Fruit fly (Drosophila melanogaster) whole organism, embryonic: ENCODE results near the gene Blm.

Experiments
- CG1024 ChIP-seq: fragments of 200-800 bp; sonication (Bioruptor generic); IDR thresholded peaks from 2 replicates; pipeline ENCODE4 v1.3.6; 2022; ENCODE audit warnings: missing biosample characterization, missing genetic modification characterization
- CG11398 ChIP-seq: fragments of 200-800 bp; sonication (Bioruptor generic); optimal IDR thresholded peaks from 2 replicates; lab custom pipeline; 2016; ENCODE audit warnings: missing biosample characterization, missing genetic modification characterization
- CG12659 ChIP-seq: fragments of 200-800 bp; sonication (Bioruptor generic); optimal IDR thresholded peaks from 3 replicates; lab custom pipeline; 2017; ENCODE audit warnings: mild to moderate bottlenecking, missing biosample characterization, missing genetic modification reagents, missing genetic modification characterization
- CG14014 ChIP-seq: fragments of 200-800 bp; sonication (Bioruptor generic); IDR thresholded peaks from 2 replicates; pipeline ENCODE4 v1.3.6; 2022; ENCODE audit warnings: missing biosample characterization, missing genetic modification characterization
- CG15269 ChIP-seq: fragments of 200-800 bp; sonication (Bioruptor generic); optimal IDR thresholded peaks from 2 replicates; lab custom pipeline; 2018; ENCODE audit warnings: missing biosample characterization, mild to moderate bottlenecking, missing genetic modification characterization, moderate library complexity
- CG1529 ChIP-seq: fragments of 200-800 bp; sonication (Bioruptor generic); optimal IDR thresholded peaks from 3 replicates; lab custom pipeline; 2018; ENCODE audit warnings: missing biosample characterization, missing genetic modification characterization
- CG15601 ChIP-seq: fragments of 200-800 bp; sonication (Bioruptor generic); optimal IDR thresholded peaks from 3 replicates; lab custom pipeline; 2019; ENCODE audit warnings: missing biosample characterization, mild to moderate bottlenecking, missing genetic modification characterization, moderate library complexity
- CG2202 ChIP-seq: fragments of 200-800 bp; sonication (Bioruptor generic); optimal IDR thresholded peaks from 2 replicates; lab custom pipeline; 2018; ENCODE audit warnings: missing biosample characterization, mild to moderate bottlenecking, missing genetic modification characterization
- CG32767 ChIP-seq: fragments of 200-800 bp; sonication (Bioruptor generic); IDR thresholded peaks from 2 replicates; pipeline ENCODE4 v1.3.6; 2022; ENCODE audit warnings: missing biosample characterization, missing genetic modification characterization
- CG3838 ChIP-seq: fragments of 200-800 bp; sonication (Bioruptor generic); optimal IDR thresholded peaks from 3 replicates; lab custom pipeline; 2016; ENCODE audit warnings: missing biosample characterization, missing genetic modification characterization
- CG7357 ChIP-seq: fragments of 200-800 bp; sonication (Bioruptor generic); IDR thresholded peaks from 3 replicates; pipeline ENCODE4 v1.3.6; 2022; ENCODE audit warnings: missing biosample characterization, missing genetic modification characterization
- CG7556 ChIP-seq: fragments of 200-800 bp; sonication (Bioruptor generic); optimal IDR thresholded peaks from 2 replicates; lab custom pipeline; 2017; ENCODE audit warnings: missing biosample characterization, mild to moderate bottlenecking, missing genetic modification characterization
- CG7839 ChIP-seq: fragments of 200-800 bp; sonication (Bioruptor generic); optimal IDR thresholded peaks from 3 replicates; lab custom pipeline; 2018; ENCODE audit warnings: missing biosample characterization, mild to moderate bottlenecking, missing genetic modification characterization, moderate library complexity
- CG8924 ChIP-seq: fragments of 200-800 bp; optimal IDR thresholded peaks from 3 replicates; lab custom pipeline; 2019; ENCODE audit warnings: missing biosample characterization, mild to moderate bottlenecking, missing genetic modification characterization, moderate library complexity
- D ChIP-seq, 2 experiments: fragments of 200-800 bp in 1 of 2; fragments of >200 bp in 1 of 2; sonication (Bioruptor generic) in 1 of 2; optimal IDR thresholded peaks; 2 replicates in 1 of 2; 3 replicates in 1 of 2; lab custom pipeline; 2017; ENCODE audit warnings: mild to moderate bottlenecking in 1 of 2, missing biosample characterization in 1 of 2, missing genetic modification characterization in 1 of 2, missing genetic modification reagents in 1 of 2
- D19A ChIP-seq: fragments of 200-800 bp; optimal IDR thresholded peaks from 3 replicates; lab custom pipeline; 2019; ENCODE audit warnings: missing biosample characterization, mild to moderate bottlenecking, missing genetic modification characterization, moderate library complexity
- Dll ChIP-seq: fragments of 200-800 bp; sonication (Bioruptor generic); IDR thresholded peaks from 4 replicates; pipeline ENCODE4 v1.3.6; 2022; ENCODE audit warnings: missing biosample characterization, missing genetic modification characterization; ENCODE audit not compliant: partially characterized antibody
- Dp ChIP-seq: fragments of 200-800 bp; sonication (Bioruptor generic); optimal IDR thresholded peaks from 2 replicates; lab custom pipeline; 2018; ENCODE audit warnings: missing biosample characterization, mild to moderate bottlenecking, missing genetic modification characterization, moderate library complexity
- Max ChIP-seq: fragments of 200-800 bp; sonication (Bioruptor generic); optimal IDR thresholded peaks from 2 replicates; lab custom pipeline; 2016; ENCODE audit warnings: missing biosample characterization, mild to moderate bottlenecking, missing genetic modification characterization
- Nf-YB ChIP-seq: fragments of 200-800 bp; sonication (Bioruptor generic); optimal IDR thresholded peaks from 3 replicates; lab custom pipeline; 2019; ENCODE audit warnings: missing biosample characterization, mild to moderate bottlenecking, missing genetic modification characterization, moderate library complexity
- Vsx1 ChIP-seq: fragments of 200-800 bp; sonication (Bioruptor generic); optimal IDR thresholded peaks from 2 replicates; lab custom pipeline; 2017; ENCODE audit warnings: missing biosample characterization, mild to moderate bottlenecking, missing genetic modification characterization, missing genetic modification reagents
- abd-A ChIP-seq: fragments of 200-800 bp; sonication (Bioruptor generic); optimal IDR thresholded peaks from 3 replicates; lab custom pipeline; 2019; ENCODE audit warnings: missing biosample characterization, mild to moderate bottlenecking, missing genetic modification characterization, moderate library complexity
- cg ChIP-seq: fragments of 200-800 bp; sonication (Bioruptor generic); optimal IDR thresholded peaks from 3 replicates; lab custom pipeline; 2019; ENCODE audit warnings: missing biosample characterization, mild to moderate bottlenecking, missing genetic modification characterization, moderate library complexity
- ci ChIP-seq: fragments of 200-800 bp; sonication (Bioruptor generic); IDR thresholded peaks from 3 replicates; pipeline ENCODE4 v1.3.6; 2022; ENCODE audit warnings: missing biosample characterization, missing genetic modification characterization
- eve ChIP-seq, 2 experiments: fragments of >200 bp; optimal IDR thresholded peaks; 2 replicates each; lab custom pipeline; 2017; ENCODE audit warnings: missing biosample characterization in 2 of 2, missing genetic modification characterization in 2 of 2
- fd3F ChIP-seq: fragments of 200-800 bp; sonication (Bioruptor generic); optimal IDR thresholded peaks from 2 replicates; lab custom pipeline; 2018; ENCODE audit warnings: missing biosample characterization, mild to moderate bottlenecking, missing genetic modification characterization, moderate library complexity
- ftz-f1 ChIP-seq: fragments of 200-800 bp; sonication (Bioruptor generic); optimal IDR thresholded peaks from 2 replicates; lab custom pipeline; 2016; ENCODE audit warnings: missing biosample characterization, missing genetic modification characterization
- gsb-n ChIP-seq: fragments of 200-800 bp; sonication (Bioruptor generic); optimal IDR thresholded peaks from 3 replicates; lab custom pipeline; 2018; ENCODE audit warnings: missing biosample characterization, mild to moderate bottlenecking, missing genetic modification characterization
- ind ChIP-seq: fragments of 200-800 bp; sonication (Bioruptor generic); optimal IDR thresholded peaks from 3 replicates; lab custom pipeline; 2016; ENCODE audit warnings: missing biosample characterization, missing genetic modification characterization
- inv ChIP-seq: fragments of 200-800 bp; sonication (Bioruptor generic); IDR thresholded peaks from 2 replicates; pipeline ENCODE4 v1.3.6; 2022; ENCODE audit warnings: missing biosample characterization, missing genetic modification characterization; ENCODE audit not compliant: partially characterized antibody
- kni ChIP-seq: fragments of 200-800 bp; sonication (Bioruptor generic); optimal IDR thresholded peaks from 3 replicates; lab custom pipeline; 2017; ENCODE audit warnings: mild to moderate bottlenecking, missing biosample characterization, missing genetic modification reagents, missing genetic modification characterization
- lilli ChIP-seq: fragments of 200-800 bp; sonication (Bioruptor generic); optimal IDR thresholded peaks from 3 replicates; lab custom pipeline; 2016; ENCODE audit warnings: missing biosample characterization, missing genetic modification characterization
- mam ChIP-seq: fragments of 200-800 bp; sonication (Bioruptor generic); optimal IDR thresholded peaks from 3 replicates; lab custom pipeline; 2016; ENCODE audit warnings: missing biosample characterization, missing genetic modification characterization
- nom ChIP-seq: fragments of 200-800 bp; sonication (Bioruptor generic); optimal IDR thresholded peaks from 2 replicates; lab custom pipeline; 2017; ENCODE audit warnings: missing biosample characterization, missing genetic modification characterization, mild to moderate bottlenecking, moderate library complexity, missing genetic modification reagents
- oc ChIP-seq: fragments of 200-800 bp; sonication (Bioruptor generic); optimal IDR thresholded peaks from 2 replicates; lab custom pipeline; 2018; ENCODE audit warnings: missing biosample characterization, mild to moderate bottlenecking, missing genetic modification characterization, moderate library complexity
- onecut ChIP-seq: fragments of 200-800 bp; sonication (Bioruptor generic); IDR thresholded peaks from 2 replicates; pipeline ENCODE4 v1.3.6; 2022; ENCODE audit warnings: missing biosample characterization, missing genetic modification characterization
- pan ChIP-seq, 4 experiments: fragments of >200 bp in 3 of 4; fragments of 200-800 bp in 1 of 4; sonication (Bioruptor generic) in 1 of 4; optimal IDR thresholded peaks in 3 of 4; IDR thresholded peaks in 1 of 4; 2 replicates each; pipeline versions ENCODE4 v1.3.6 to Lab custom; 2017 to 2022; ENCODE audit warnings: missing biosample characterization in 2 of 4, missing genetic modification characterization in 2 of 4, mixed read lengths in 1 of 4
- pfk ChIP-seq: fragments of 200-800 bp; sonication (Bioruptor generic); optimal IDR thresholded peaks from 2 replicates; lab custom pipeline; 2018; ENCODE audit warnings: missing biosample characterization, mild to moderate bottlenecking, missing genetic modification characterization, moderate library complexity
- phol ChIP-seq: fragments of 200-800 bp; sonication (Bioruptor generic); optimal IDR thresholded peaks from 3 replicates; lab custom pipeline; 2018; ENCODE audit warnings: missing biosample characterization, mild to moderate bottlenecking, missing genetic modification characterization, moderate library complexity
- prd ChIP-seq, 3 experiments: fragments of >200 bp in 2 of 3; fragments of 200-800 bp in 1 of 3; sonication (Bioruptor generic) in 1 of 3; optimal IDR thresholded peaks in 2 of 3; IDR thresholded peaks in 1 of 3; 2 replicates in 2 of 3; 3 replicates in 1 of 3; pipeline versions ENCODE4 v1.3.6 to Lab custom; 2017 to 2022; ENCODE audit warnings: missing biosample characterization in 1 of 3, missing genetic modification characterization in 1 of 3
- pros ChIP-seq: fragments of 200-800 bp; sonication (Bioruptor generic); optimal IDR thresholded peaks from 3 replicates; lab custom pipeline; 2019; ENCODE audit warnings: missing biosample characterization, mild to moderate bottlenecking, missing genetic modification characterization, moderate library complexity
- rib ChIP-seq: fragments of 200-800 bp; sonication (Bioruptor generic); IDR thresholded peaks from 2 replicates; pipeline ENCODE4 v1.3.6; 2022; ENCODE audit warnings: missing biosample characterization, missing genetic modification characterization
- scrt ChIP-seq: fragments of 200-800 bp; sonication (Bioruptor generic); optimal IDR thresholded peaks from 2 replicates; lab custom pipeline; 2018; ENCODE audit warnings: missing biosample characterization, mild to moderate bottlenecking, missing genetic modification characterization, moderate library complexity
- sd ChIP-seq: fragments of 200-800 bp; sonication (Bioruptor generic); optimal IDR thresholded peaks from 3 replicates; lab custom pipeline; 2018; ENCODE audit warnings: missing biosample characterization, mild to moderate bottlenecking, missing genetic modification characterization, moderate library complexity
- tgo ChIP-seq: fragments of 200-800 bp; sonication (Bioruptor generic); IDR thresholded peaks from 3 replicates; pipeline ENCODE4 v1.3.6; 2022; ENCODE audit warnings: missing biosample characterization, missing genetic modification characterization
- tin ChIP-seq: fragments of 200-800 bp; sonication (Bioruptor generic); optimal IDR thresholded peaks from 3 replicates; lab custom pipeline; 2016; ENCODE audit warnings: missing biosample characterization, missing genetic modification characterization
- zf30C ChIP-seq: fragments of 200-800 bp; sonication (Bioruptor generic); optimal IDR thresholded peaks from 3 replicates; lab custom pipeline; 2018; ENCODE audit warnings: missing biosample characterization, mild to moderate bottlenecking, missing genetic modification characterization

Blm gene

dm6 chr3R:11763494-11764278, 22.1 kb upstream of the Blm start (continued):
- TF ChIP-seq CG11398 (GFP tag; lab: Kevin White, UChicago) (peak; percentile 54), CG7839 (tag; lab: Kevin White, UChicago) (no peak), abd-A (tag; lab: Kevin White, UChicago) (peak; percentile 46), Nf-YB (GFP tag; lab: Kevin White, UChicago) (peak; percentile 71), lilli (GFP tag; lab: Kevin White, UChicago) (no peak), CG7357 (GFP tag; lab: Robert Waterston, UW) (no peak), tgo (GFP tag; lab: Robert Waterston, UW) (no peak), fd3F (GFP tag; lab: Kevin White, UChicago) (no peak), Dll (GFP tag; lab: Robert Waterston, UW) (no peak), CG1529 (no peak), CG3838 (GFP tag; lab: Kevin White, UChicago) (no peak), CG8924 (tag; lab: Kevin White, UChicago) (peak; percentile 58), D (optimal IDR thresholded peaks at IDR 0.05; lab: Kevin White, UChicago) (peak; percentile 14), D (GFP tag; optimal IDR thresholded peaks at IDR 0.05; lab: Kevin White, UChicago) (no peak), inv (GFP tag; lab: Robert Waterston, UW) (no peak), CG12659 (no peak), CG14014 (no peak), pan (optimal IDR thresholded peaks at IDR 0.05; lab: Kevin White, UChicago) (no peak), pan (GFP tag; optimal IDR thresholded peaks at IDR 0.05 in 1 of 2, IDR thresholded peaks at IDR 0.05 in 1 of 2) (no peak), prd (optimal IDR thresholded peaks at IDR 0.05; lab: Kevin White, UChicago) (no peak), prd (GFP tag; IDR thresholded peaks at IDR 0.05; lab: Robert Waterston, UW) (no peak), CG7556 (GFP tag; lab: Kevin White, UChicago) (no peak), CG15269 (no peak), mam (GFP tag; lab: Kevin White, UChicago) (no peak), Vsx1 (GFP tag; lab: Kevin White, UChicago) (no peak), ci (no peak), Max (GFP tag; lab: Kevin White, UChicago) (no peak), CG32767 (GFP tag; lab: Robert Waterston, UW) (no peak), scrt (peak; percentile 26), CG1024 (GFP tag; lab: Robert Waterston, UW) (no peak), zf30C (GFP tag; lab: Kevin White, UChicago) (peak; percentile 11), ftz-f1 (GFP tag; lab: Kevin White, UChicago) (no peak), CG2202 (tag; lab: Kevin White, UChicago) (no peak), pfk (GFP tag; lab: Kevin White, UChicago) (peak; percentile 51), nom (GFP tag; lab: Kevin White, UChicago) (peak; percentile 14), CG15601 (tag; lab: Kevin White, UChicago) (peak; percentile 51), eve (GFP tag; optimal IDR thresholded peaks at IDR 0.05; lab: Kevin White, UChicago) (peak in 1 of 2 experiments; percentile 75), kni (GFP tag; lab: Kevin White, UChicago) (peak; percentile 84), cg (peak; percentile 28), onecut (GFP tag; lab: Robert Waterston, UW) (peak; percentile 66), phol (tag; lab: Kevin White, UChicago) (peak; percentile 70), ind (GFP tag; lab: Kevin White, UChicago) (no peak), rib (no peak), D19A (tag; lab: Kevin White, UChicago) (no peak), tin (GFP tag; lab: Kevin White, UChicago) (no peak), gsb-n (tag; lab: Kevin White, UChicago) (peak; percentile 34), pros (peak; percentile 57), sd (tag; lab: Kevin White, UChicago) (peak; percentile 20), oc (tag; lab: Kevin White, UChicago) (peak; percentile 48), Dp (GFP tag; lab: Kevin White, UChicago) (no peak)
